Worm (Caenorhabditis elegans) whole organism, L2 larva: ENCODE measurements around the gene C18E9.5.

ENCODE experiments used
- F13H6.1 ChIP-seq: sonication (generic microtip); optimal IDR thresholded peaks from 2 replicates; lab custom pipeline; 2016; ENCODE audit warnings: missing genetic modification characterization, missing compliant biosample characterization
- ZK546.5 ChIP-seq: sonication (generic microtip); optimal IDR thresholded peaks from 2 replicates; lab custom pipeline; 2017; ENCODE audit warnings: missing biosample characterization, missing genetic modification characterization
- aly-2 ChIP-seq: fragments of 150-350 bp; optimal IDR thresholded peaks from 2 replicates; lab custom pipeline; 2014; ENCODE audit warnings: missing biosample characterization, missing genetic modification characterization
- ceh-16 ChIP-seq: fragments of 150-350 bp; optimal IDR thresholded peaks from 2 replicates; lab custom pipeline; 2014; ENCODE audit warnings: missing biosample characterization, missing genetic modification characterization
- egl-27 ChIP-seq: sonication (generic microtip); optimal IDR thresholded peaks from 3 replicates; lab custom pipeline; 2017; ENCODE audit warnings: missing biosample characterization, missing genetic modification reagents, missing genetic modification characterization
- nhr-237 ChIP-seq: fragments of 150-350 bp; optimal IDR thresholded peaks from 2 replicates; lab custom pipeline; 2014; ENCODE audit warnings: missing biosample characterization, missing genetic modification characterization
- snpc-4 ChIP-seq: fragments of 150-350 bp; optimal IDR thresholded peaks from 2 replicates; lab custom pipeline; 2014; ENCODE audit warnings: missing biosample characterization, missing genetic modification characterization

ce11 chrII:8962206-8962605 is 7.6 kb upstream of the C18E9.5 start:
- TF ChIP-seq aly-2 (tag; lab: Kevin White, UChicago) (no peak), ZK546.5 (no peak), snpc-4 (no peak), nhr-237 (tag; lab: Kevin White, UChicago) (no peak), F13H6.1 (peak; percentile 30), ceh-16 (tag; lab: Kevin White, UChicago) (no peak), egl-27 (tag; lab: Kevin White, UChicago) (no peak)
